In genomic region chrIII:11544947-11545346, ce11 we compare ENCODE assay signal across 2 worm cellular contexts.
TF ChIP-seq lines count a peak whose summit lies in the region.

No protein-coding gene starts in this region.

TF ChIP-seq in whole organism, L4 larva, 104 proteins besides CTCF, POLR2A, EP300 and RAD21:
- TF ChIP-seq set-16 (GFP tag; IDR thresholded peaks at IDR 0.05; lab: Robert Waterston, UW) = peak; percentile 84
- TF ChIP-seq zfp-3 (GFP tag; conservative IDR thresholded peaks at IDR 0.05; lab: Robert Waterston, UW) = no peak
TF ChIP-seq in whole organism, L4 larva: peak in this region for 1.

TF ChIP-seq in whole organism, young adult, 124 proteins besides CTCF, POLR2A, EP300 and RAD21:
- TF ChIP-seq egrh-3 (GFP tag; IDR thresholded peaks at IDR 0.05; lab: Robert Waterston, UW) (peak; percentile 48; the same call in 1 of the 2 replicates), zfh-2 (GFP tag; conservative IDR thresholded peaks at IDR 0.05; lab: Robert Waterston, UW) (peak; percentile 74; the same call in 1 of the 2 replicates), F52B5.7 (tag; optimal IDR thresholded peaks at IDR 0.05; lab: Kevin White, UChicago) (no peak), F22D6.2 (tag; optimal IDR thresholded peaks at IDR 0.05; lab: Kevin White, UChicago) (no peak)
